Worm (Caenorhabditis elegans): Measurements from ENCODE around the gene K11H12.11.

- TF ChIP-seq pha-4 (tag; optimal IDR thresholded peaks at IDR 0.05) (no peak), unc-62 (GFP tag; optimal IDR thresholded peaks at IDR 0.05) (no peak), mab-5 (tag; optimal IDR thresholded peaks at IDR 0.05) (no peak), unc-39 (tag; optimal IDR thresholded peaks at IDR 0.05) (no peak), nhr-12 (tag; optimal IDR thresholded peaks at IDR 0.05) (no peak), sptf-1 (tag; optimal IDR thresholded peaks at IDR 0.05) (no peak), ztf-11 (tag; optimal IDR thresholded peaks at IDR 0.05) (no peak), nhr-76 (tag; optimal IDR thresholded peaks at IDR 0.05) (no peak), ces-1 (GFP tag; optimal IDR thresholded peaks at IDR 0.05) (no peak)
These were observed 44.3 kb downstream of the K11H12.11 start for ce11 chrIV:625947-626548.

Measured in whole organism, mixed stage, embryonic.